Worm (Caenorhabditis elegans) whole organism, L3 larva: ENCODE measurements around the gene T02G5.15.

Source experiments
- ZK546.5 ChIP-seq: sonication (generic microtip); optimal IDR thresholded peaks from 2 replicates; lab custom pipeline; 2017; ENCODE audit warnings: missing biosample characterization, missing genetic modification characterization
- aly-2 ChIP-seq: fragments of 150-350 bp; optimal IDR thresholded peaks from 2 replicates; lab custom pipeline; 2014; ENCODE audit warnings: missing biosample characterization, missing genetic modification characterization
- ceh-16 ChIP-seq: sonication (generic microtip); optimal IDR thresholded peaks from 2 replicates; lab custom pipeline; 2017; ENCODE audit warnings: missing biosample characterization, missing genetic modification characterization
- ceh-28 ChIP-seq: fragments of 150-350 bp; optimal IDR thresholded peaks from 2 replicates; lab custom pipeline; 2014; ENCODE audit warnings: missing biosample characterization, missing genetic modification reagents, missing genetic modification characterization
- egl-27 ChIP-seq: sonication (generic microtip); optimal IDR thresholded peaks from 4 replicates; lab custom pipeline; 2017; ENCODE audit warnings: missing biosample characterization, missing genetic modification reagents, missing genetic modification characterization
- egl-5 ChIP-seq: fragments of 150-350 bp; optimal IDR thresholded peaks from 2 replicates; lab custom pipeline; 2017; ENCODE audit warnings: missing biosample characterization, missing genetic modification reagents, missing genetic modification characterization, inconsistent platforms
- elt-1 ChIP-seq: fragments of 150-350 bp; optimal IDR thresholded peaks from 2 replicates; lab custom pipeline; 2014; ENCODE audit warnings: missing biosample characterization, missing genetic modification characterization
- elt-2 ChIP-seq: sonication (generic microtip); optimal IDR thresholded peaks from 2 replicates; lab custom pipeline; 2016; ENCODE audit warnings: missing genetic modification reagents, mild to moderate bottlenecking, missing genetic modification characterization, missing compliant biosample characterization
- elt-3 ChIP-seq, 3 experiments: fragments of 150-350 bp in 1 of 3; sonication (generic microtip) in 2 of 3; optimal IDR thresholded peaks; 2 replicates in 2 of 3; 4 replicates in 1 of 3; lab custom pipeline; 2014 to 2017; ENCODE audit warnings: missing biosample characterization in 3 of 3, missing genetic modification characterization in 3 of 3
- eor-1 ChIP-seq, 2 experiments: fragments of 150-350 bp; optimal IDR thresholded peaks; 2 replicates each; lab custom pipeline; 2014 to 2018; ENCODE audit warnings: missing biosample characterization in 2 of 2, missing genetic modification characterization in 2 of 2
- fkh-10 ChIP-seq: sonication (generic microtip); optimal IDR thresholded peaks from 2 replicates; lab custom pipeline; 2017; ENCODE audit warnings: missing biosample characterization, missing genetic modification reagents, missing genetic modification characterization
- hmg-11 ChIP-seq: sonication (generic microtip); optimal IDR thresholded peaks from 2 replicates; lab custom pipeline; 2016; ENCODE audit warnings: missing genetic modification characterization, missing compliant biosample characterization
- jun-1 ChIP-seq: fragments of 150-350 bp; optimal IDR thresholded peaks from 2 replicates; lab custom pipeline; 2014; ENCODE audit warnings: missing biosample characterization, missing genetic modification reagents, missing genetic modification characterization
- lin-15B ChIP-seq: fragments of 150-350 bp; optimal IDR thresholded peaks from 2 replicates; lab custom pipeline; 2014; ENCODE audit warnings: missing biosample characterization, missing genetic modification characterization
- lin-39 ChIP-seq: fragments of 150-350 bp; optimal IDR thresholded peaks from 2 replicates; lab custom pipeline; 2018; ENCODE audit warnings: missing biosample characterization, missing genetic modification reagents, missing genetic modification characterization
- mdl-1 ChIP-seq: fragments of 150-350 bp; optimal IDR thresholded peaks from 2 replicates; lab custom pipeline; 2014; ENCODE audit warnings: missing biosample characterization, missing genetic modification characterization
- mml-1 ChIP-seq: fragments of 150-350 bp; sonication (generic microtip); optimal IDR thresholded peaks from 3 replicates; lab custom pipeline; 2014; ENCODE audit warnings: missing biosample characterization, missing genetic modification characterization
- nfya-1 ChIP-seq: sonication (generic microtip); optimal IDR thresholded peaks from 2 replicates; lab custom pipeline; 2017; ENCODE audit warnings: missing genetic modification characterization, mild to moderate bottlenecking, missing compliant biosample characterization, antibody characterized with exemption, moderate library complexity; ENCODE audit not compliant: insufficient read depth
- nhr-11 ChIP-seq: fragments of 150-350 bp; optimal IDR thresholded peaks from 2 replicates; lab custom pipeline; 2014; ENCODE audit warnings: missing biosample characterization, missing genetic modification characterization
- nhr-23 ChIP-seq: fragments of 150-350 bp; optimal IDR thresholded peaks from 2 replicates; lab custom pipeline; 2014; ENCODE audit warnings: missing biosample characterization, missing genetic modification reagents, missing genetic modification characterization
- nhr-25 ChIP-seq: sonication (generic microtip); optimal IDR thresholded peaks from 2 replicates; lab custom pipeline; 2017; ENCODE audit warnings: missing biosample characterization, missing genetic modification characterization
- nhr-28 ChIP-seq: fragments of 150-350 bp; optimal IDR thresholded peaks from 2 replicates; lab custom pipeline; 2014; ENCODE audit warnings: missing biosample characterization, missing genetic modification characterization
- nhr-43 ChIP-seq: sonication (generic microtip); optimal IDR thresholded peaks from 2 replicates; lab custom pipeline; 2016; ENCODE audit warnings: mild to moderate bottlenecking, missing genetic modification characterization, missing compliant biosample characterization; ENCODE audit not compliant: poor library complexity, severe bottlenecking
- nhr-67 ChIP-seq: fragments of 150-350 bp; optimal IDR thresholded peaks from 2 replicates; lab custom pipeline; 2014; ENCODE audit warnings: missing biosample characterization, missing genetic modification characterization
- nhr-76 ChIP-seq: fragments of 150-350 bp; sonication (generic microtip); optimal IDR thresholded peaks from 5 replicates; lab custom pipeline; 2014; ENCODE audit warnings: missing biosample characterization, missing genetic modification characterization
- nhr-77 ChIP-seq: fragments of 150-350 bp; optimal IDR thresholded peaks from 2 replicates; lab custom pipeline; 2014; ENCODE audit warnings: missing biosample characterization, missing genetic modification characterization
- pha-4 ChIP-seq: fragments of 150-350 bp; optimal IDR thresholded peaks from 2 replicates; lab custom pipeline; 2014; ENCODE audit warnings: missing biosample characterization, missing genetic modification reagents, missing genetic modification characterization
- pqm-1 ChIP-seq: fragments of 150-350 bp; optimal IDR thresholded peaks from 2 replicates; lab custom pipeline; 2017; ENCODE audit warnings: missing biosample characterization, missing genetic modification characterization, inconsistent platforms
- sea-2 ChIP-seq: fragments of 150-350 bp; sonication (generic microtip); optimal IDR thresholded peaks from 4 replicates; lab custom pipeline; 2014; ENCODE audit warnings: missing biosample characterization, missing genetic modification reagents, missing genetic modification characterization
- skn-1 ChIP-seq: fragments of 150-350 bp; optimal IDR thresholded peaks from 2 replicates; lab custom pipeline; 2014; ENCODE audit warnings: missing biosample characterization, missing genetic modification characterization
- snpc-4 ChIP-seq: fragments of 150-350 bp; optimal IDR thresholded peaks from 2 replicates; lab custom pipeline; 2014; ENCODE audit warnings: missing biosample characterization, missing genetic modification characterization
- tbx-2 ChIP-seq: sonication (generic microtip); optimal IDR thresholded peaks from 2 replicates; lab custom pipeline; 2016; ENCODE audit warnings: mild to moderate bottlenecking, missing genetic modification characterization, missing compliant biosample characterization
- zag-1 ChIP-seq: fragments of 150-350 bp; optimal IDR thresholded peaks from 2 replicates; lab custom pipeline; 2014; ENCODE audit warnings: missing biosample characterization, missing genetic modification characterization
- ztf-4 ChIP-seq: fragments of 150-350 bp; optimal IDR thresholded peaks from 2 replicates; lab custom pipeline; 2014; ENCODE audit warnings: missing biosample characterization, missing genetic modification characterization

The T02G5.15 gene

DNA sequence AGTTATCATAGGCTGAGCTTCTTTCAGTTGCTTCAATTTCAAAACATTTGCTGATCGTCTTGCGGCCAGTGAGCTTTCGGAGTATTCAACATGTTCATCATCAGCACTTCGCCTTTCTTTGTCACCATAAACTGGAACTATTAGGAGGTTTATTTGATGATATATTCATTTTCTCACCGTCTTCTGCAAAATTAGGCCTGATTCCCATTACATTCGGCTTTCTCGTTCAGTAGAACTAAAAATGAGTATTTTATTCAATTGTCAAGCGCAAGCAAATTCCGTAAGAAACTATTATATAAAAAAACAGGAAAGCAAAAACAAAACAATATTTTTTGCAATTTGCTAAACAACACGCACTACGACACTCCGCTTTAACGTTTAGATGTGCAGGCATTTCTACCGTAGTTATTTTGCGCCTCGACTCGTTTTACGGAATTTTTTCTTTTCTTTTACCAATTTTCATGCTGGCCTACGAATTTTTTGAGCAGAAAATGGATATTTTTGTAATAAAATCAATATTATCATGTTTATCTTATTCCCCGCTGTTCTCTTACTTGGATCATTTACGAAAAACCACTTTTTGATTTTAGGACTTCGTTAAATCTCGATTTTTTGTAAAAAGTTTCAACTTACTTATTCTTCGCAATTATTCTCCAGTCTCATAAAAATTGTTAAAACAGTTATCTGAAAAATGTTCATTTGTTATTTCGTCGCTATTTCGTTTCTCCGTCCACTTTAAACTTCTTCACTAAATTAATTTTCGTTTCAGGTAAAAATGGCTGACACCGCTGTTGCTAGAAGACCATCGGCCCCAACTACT, 20.9 kb downstream of the T02G5.15 start, which contains the start of the genes farl-11 and rpl-33 (continued):
- TF ChIP-seq egl-27 (tag; lab: Kevin White, UChicago) (no peak), eor-1 (tag; optimal IDR thresholded peaks at IDR 0.05; lab: Kevin White, UChicago) (no peak), zag-1 (tag; lab: Kevin White, UChicago) (no peak), snpc-4 (tag; lab: Kevin White, UChicago) (no peak), nhr-28 (tag; lab: Kevin White, UChicago) (no peak), nhr-23 (tag; lab: Kevin White, UChicago) (peak; percentile 93), hmg-11 (tag; lab: Kevin White, UChicago) (peak; percentile 24), aly-2 (tag; lab: Kevin White, UChicago) (no peak), nhr-76 (tag; lab: Kevin White, UChicago) (peak; percentile 16), skn-1 (tag; lab: Kevin White, UChicago) (peak; percentile 36), nhr-77 (no peak), nhr-67 (tag; lab: Kevin White, UChicago) (no peak), tbx-2 (tag; lab: Kevin White, UChicago) (no peak), sea-2 (no peak), nhr-43 (tag; lab: Kevin White, UChicago) (peak; percentile 52)

ce11 chrII:7106313-7106712, 22.2 kb downstream of the T02G5.15 start:
- no peak for TF ChIP-seq eor-1 (tag; optimal IDR thresholded peaks at IDR 0.05; lab: Kevin White, UChicago)
- no peak for TF ChIP-seq zag-1 (tag; lab: Kevin White, UChicago)
- no peak for TF ChIP-seq tbx-2 (tag; lab: Kevin White, UChicago)
- TF ChIP-seq pqm-1 (tag; lab: Kevin White, UChicago) = no peak
- TF ChIP-seq ztf-4 (tag; lab: Kevin White, UChicago) = no peak
- TF ChIP-seq skn-1 (tag; lab: Kevin White, UChicago) = no peak
- TF ChIP-seq pha-4 (tag; lab: Kevin White, UChicago) = no peak
- no peak for TF ChIP-seq ceh-28 (tag; lab: Kevin White, UChicago)
- TF ChIP-seq mml-1 (tag; lab: Kevin White, UChicago) = no peak
- TF ChIP-seq elt-2 = no peak
- TF ChIP-seq fkh-10 (GFP tag; lab: Kevin White, UChicago) = no peak
- no peak for TF ChIP-seq nhr-23 (tag; lab: Kevin White, UChicago)
- no peak for TF ChIP-seq nhr-25
- TF ChIP-seq ceh-16 (tag; lab: Kevin White, UChicago) = no peak
- TF ChIP-seq, all 47 proteins: peak for 0

DNA sequence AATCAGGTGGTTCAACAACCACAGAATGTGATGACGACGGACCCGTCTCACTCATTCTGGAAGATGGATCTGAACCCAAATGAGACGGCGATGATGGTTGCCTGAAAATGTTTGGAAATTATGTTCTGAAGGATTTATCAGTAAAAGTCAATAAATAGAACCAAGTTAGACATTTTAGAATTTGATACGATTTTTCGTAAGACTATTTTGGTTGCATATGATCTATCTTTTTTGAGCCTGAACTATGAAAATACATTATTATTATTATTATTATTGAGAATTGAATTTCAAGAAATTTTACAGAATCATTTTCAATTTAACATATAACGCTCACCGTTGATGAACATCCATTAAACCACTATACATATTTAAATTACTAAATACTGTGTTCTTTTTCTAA, 25.8 kb downstream of the T02G5.15 start, which contains the start of gene F10E7.9:
Gene F10E7.9 (minus strand): TSS at position 101 of the 400 bp plus-strand sequence.
- no peak for TF ChIP-seq ceh-28 (tag; lab: Kevin White, UChicago)
- TF ChIP-seq ZK546.5 (tag; lab: Kevin White, UChicago) = no peak
- no peak for TF ChIP-seq elt-1 (tag; lab: Kevin White, UChicago)
- no peak for TF ChIP-seq jun-1 (tag; lab: Kevin White, UChicago)
- TF ChIP-seq zag-1 (tag; lab: Kevin White, UChicago) = no peak
- TF ChIP-seq sea-2 = no peak
- no peak for TF ChIP-seq fkh-10 (GFP tag; lab: Kevin White, UChicago)
- no peak for TF ChIP-seq pha-4 (tag; lab: Kevin White, UChicago)
- no peak for TF ChIP-seq nhr-11 (tag; lab: Kevin White, UChicago)
- no peak for TF ChIP-seq lin-39 (tag; lab: Kevin White, UChicago)
- TF ChIP-seq mdl-1 (tag; lab: Kevin White, UChicago) = no peak
- no peak for TF ChIP-seq egl-5
- TF ChIP-seq elt-2 = no peak
- TF ChIP-seq elt-3 (tag; optimal IDR thresholded peaks at IDR 0.05; lab: Kevin White, UChicago) = no peak
- no peak for TF ChIP-seq tbx-2 (tag; lab: Kevin White, UChicago)
- TF ChIP-seq, all 47 proteins: peak for 0

DNA sequence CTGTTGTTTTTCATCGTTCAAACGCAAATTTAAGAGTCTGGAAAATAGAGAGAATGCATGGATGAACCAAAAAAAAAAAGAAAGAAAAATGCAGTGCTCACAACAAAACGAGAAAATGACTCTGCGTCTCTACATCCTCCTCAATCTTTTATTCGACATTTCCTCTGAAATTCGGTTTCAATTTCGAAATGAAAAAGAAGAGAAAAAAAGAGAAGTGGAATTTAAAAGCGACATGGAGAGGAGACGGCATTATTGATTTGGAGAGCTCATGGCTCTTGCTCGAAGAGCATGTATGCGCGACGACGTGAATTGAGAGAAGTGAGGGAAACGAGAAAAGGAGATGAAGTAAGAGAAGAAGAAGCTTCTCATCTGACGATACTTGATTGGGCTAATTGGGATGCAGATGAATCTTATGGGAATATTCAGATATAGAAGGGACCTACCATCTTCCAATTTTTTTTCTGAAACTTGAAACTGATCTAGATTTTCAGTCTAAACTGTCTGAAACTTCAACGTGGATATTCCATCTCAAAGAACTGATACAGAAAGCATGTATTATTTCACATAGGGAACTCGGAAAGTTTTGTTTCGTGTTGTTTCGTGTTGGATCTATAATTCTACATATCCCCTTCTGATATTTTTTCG, 27.0 kb downstream of the T02G5.15 start:
- no peak for TF ChIP-seq nhr-25
- no peak for TF ChIP-seq jun-1 (tag; lab: Kevin White, UChicago)
- TF ChIP-seq ZK546.5 (tag; lab: Kevin White, UChicago) = no peak
- TF ChIP-seq nhr-28 (tag; lab: Kevin White, UChicago) = no peak
- TF ChIP-seq ztf-4 (tag; lab: Kevin White, UChicago) = no peak
- TF ChIP-seq nfya-1 (tag; lab: Kevin White, UChicago) = peak; percentile 9
- no peak for TF ChIP-seq snpc-4 (tag; lab: Kevin White, UChicago)
- TF ChIP-seq ceh-28 (tag; lab: Kevin White, UChicago) = no peak
- no peak for TF ChIP-seq ceh-16 (tag; lab: Kevin White, UChicago)
- no peak for TF ChIP-seq mdl-1 (tag; lab: Kevin White, UChicago)
- peak; percentile 60 for TF ChIP-seq fkh-10 (GFP tag; lab: Kevin White, UChicago)
- TF ChIP-seq hmg-11 (tag; lab: Kevin White, UChicago) = no peak
- no peak for TF ChIP-seq nhr-77
- TF ChIP-seq lin-15B (tag; lab: Kevin White, UChicago) = no peak
